Fruit fly (Drosophila melanogaster): ENCODE measurements around the gene PGRP-SA.

Gene PGRP-SA

dm6 chrX:11521561-11522546, 39.6 kb upstream of the PGRP-SA start (continued):
- peak; percentile 24 for TF ChIP-seq Six4 (GFP tag; optimal IDR thresholded peaks at IDR 0.05)
- TF ChIP-seq CG4404 (GFP tag; IDR thresholded peaks at IDR 0.05) = no peak
- peak; percentile 31 for TF ChIP-seq NfI (GFP tag; optimal IDR thresholded peaks at IDR 0.05)
- no peak for TF ChIP-seq CG17612 (GFP tag; IDR thresholded peaks at IDR 0.05)
- TF ChIP-seq croc (GFP tag; conservative IDR thresholded peaks at IDR 0.05) = peak; percentile 32; the same call in 2 of the 3 replicates
- TF ChIP-seq pum (GFP tag; optimal IDR thresholded peaks at IDR 0.05) = peak; percentile 20
- peak; percentile 76 for TF ChIP-seq CG12391 (tag; optimal IDR thresholded peaks at IDR 0.05)
- no peak for TF ChIP-seq dati (GFP tag; IDR thresholded peaks at IDR 0.05)
- TF ChIP-seq nau (GFP tag; optimal IDR thresholded peaks at IDR 0.05) = peak; percentile 32
- TF ChIP-seq CG7271 (tag; optimal IDR thresholded peaks at IDR 0.05) = no peak
- peak; percentile 74 for TF ChIP-seq CG2712 (tag; optimal IDR thresholded peaks at IDR 0.05)
- TF ChIP-seq CTCF (GFP tag; optimal IDR thresholded peaks at IDR 0.05) = no peak
- peak; percentile 68 for TF ChIP-seq tap (tag; optimal IDR thresholded peaks at IDR 0.05)
- TF ChIP-seq CG4328 (GFP tag; optimal IDR thresholded peaks at IDR 0.05) = no peak
- TF ChIP-seq disco-r (GFP tag; optimal IDR thresholded peaks at IDR 0.05) = peak; percentile 3
- peak; percentile 36 for TF ChIP-seq CG18476 (GFP tag; optimal IDR thresholded peaks at IDR 0.05)
- TF ChIP-seq CG3838 (GFP tag; optimal IDR thresholded peaks at IDR 0.05) = no peak
- no peak; the same call in 1 of the 2 replicates for TF ChIP-seq GATAe (GFP tag; conservative IDR thresholded peaks at IDR 0.05)
- no peak for TF ChIP-seq Doc3 (GFP tag; IDR thresholded peaks at IDR 0.05; ENCODE audit: partially characterized antibody)
- peak; percentile 36 for TF ChIP-seq CG9727 (GFP tag; optimal IDR thresholded peaks at IDR 0.05)
- TF ChIP-seq CG43689 (GFP tag; IDR thresholded peaks at IDR 0.05) = no peak
- TF ChIP-seq ash1 (GFP tag; optimal IDR thresholded peaks at IDR 0.05) = no peak
- no peak for TF ChIP-seq klu (GFP tag; IDR thresholded peaks at IDR 0.05)
- TF ChIP-seq E2f2 (GFP tag; IDR thresholded peaks at IDR 0.05) = peak; percentile 59
- TF ChIP-seq fu2 (GFP tag; optimal IDR thresholded peaks at IDR 0.05) = no peak
- no peak for TF ChIP-seq jumu (GFP tag; optimal IDR thresholded peaks at IDR 0.05)
- TF ChIP-seq ab (GFP tag; optimal IDR thresholded peaks at IDR 0.05) = no peak
- no peak for TF ChIP-seq Bdp1 (GFP tag; optimal IDR thresholded peaks at IDR 0.05)
- peak; percentile 59; the same call in 1 of the 2 replicates for TF ChIP-seq seq (GFP tag; IDR thresholded peaks at IDR 0.05)
- TF ChIP-seq Max (GFP tag; optimal IDR thresholded peaks at IDR 0.05) = no peak
- TF ChIP-seq CG18262 (tag; optimal IDR thresholded peaks at IDR 0.05) = peak; percentile 70
- no peak for TF ChIP-seq CG12744 (GFP tag; optimal IDR thresholded peaks at IDR 0.05)
- peak; percentile 54 for TF ChIP-seq CG18619 (GFP tag; optimal IDR thresholded peaks at IDR 0.05)
- TF ChIP-seq Poxn (GFP tag; IDR thresholded peaks at IDR 0.05) = no peak
- no peak for TF ChIP-seq schlank (tag; optimal IDR thresholded peaks at IDR 0.05)
- no peak for TF ChIP-seq CG5953 (GFP tag; IDR thresholded peaks at IDR 0.05)
- TF ChIP-seq Dip2 (GFP tag; IDR thresholded peaks at IDR 0.05) = no peak
- TF ChIP-seq kah (GFP tag; optimal IDR thresholded peaks at IDR 0.05) = peak; percentile 24
- TF ChIP-seq toy (GFP tag; IDR thresholded peaks at IDR 0.05) = no peak
- TF ChIP-seq Dfd (GFP tag; optimal IDR thresholded peaks at IDR 0.05) = no peak
- no peak for TF ChIP-seq CG9876 (GFP tag; optimal IDR thresholded peaks at IDR 0.05)
- TF ChIP-seq Bteb2 (GFP tag; optimal IDR thresholded peaks at IDR 0.05) = no peak
- TF ChIP-seq al (GFP tag; IDR thresholded peaks at IDR 0.05) = no peak
- TF ChIP-seq Xrp1 (GFP tag; IDR thresholded peaks at IDR 0.05) = peak; percentile 77
- no peak for TF ChIP-seq fru (optimal IDR thresholded peaks at IDR 0.05)
- TF ChIP-seq CG7928 (GFP tag; optimal IDR thresholded peaks at IDR 0.05) = no peak
- TF ChIP-seq zen (tag; optimal IDR thresholded peaks at IDR 0.05) = peak; percentile 17
- 0 out of 2 replicates have a peak, but pooled peaks have one; percentile 29 for TF ChIP-seq danr (GFP tag; IDR thresholded peaks at IDR 0.05)
- TF ChIP-seq crol (GFP tag; IDR thresholded peaks at IDR 0.05) = peak; percentile 96
- TF ChIP-seq CG3847 (GFP tag; IDR thresholded peaks at IDR 0.05) = peak; percentile 34; the same call in 1 of the 2 replicates
- peak; percentile 4 for TF ChIP-seq CG7786 (GFP tag; optimal IDR thresholded peaks at IDR 0.05)
